Worm (Caenorhabditis elegans) whole organism, L4 larva: Measurements from ENCODE around the gene nas-17.
"Not testable (repeated sequence)": the region's sequence is repeated elsewhere in the genome, so short reads cannot be mapped to it uniquely, and the experiment has no call there.

Source experiments
- F44E2.7 ChIP-seq: fragments of 200-800 bp; sonication (Bioruptor generic); IDR thresholded peaks from 2 replicates; pipeline ENCODE4 v2.1.2; 2022; ENCODE audit warnings: missing genetic modification characterization, missing compliant biosample characterization
- aha-1 ChIP-seq: fragments of 150-350 bp; peaks from one replicate; lab custom pipeline; 2014; ENCODE audit warnings: missing biosample characterization, missing genetic modification characterization
- aly-2 ChIP-seq: sonication (generic microtip); optimal IDR thresholded peaks from 2 replicates; lab custom pipeline; 2018; ENCODE audit warnings: missing biosample characterization, missing genetic modification characterization
- ceh-28 ChIP-seq: fragments of 150-350 bp; optimal IDR thresholded peaks from 2 replicates; lab custom pipeline; 2014; ENCODE audit warnings: missing biosample characterization, missing genetic modification reagents, missing genetic modification characterization
- ctbp-1 ChIP-seq: fragments of 200-800 bp; sonication (Bioruptor generic); IDR thresholded peaks from 2 replicates; pipeline ENCODE4 v1.3.6; 2022; ENCODE audit warnings: missing genetic modification reagents, missing genetic modification characterization, missing compliant biosample characterization
- daf-16 ChIP-seq, 3 experiments: sonication (generic microtip); optimal IDR thresholded peaks; 2 replicates each; lab custom pipeline; 2016 to 2017; ENCODE audit warnings: missing genetic modification characterization in 3 of 3, missing genetic modification reagents in 3 of 3, mild to moderate bottlenecking in 2 of 3, missing compliant biosample characterization in 2 of 3, missing biosample characterization in 1 of 3, moderate library complexity in 1 of 3
- dmd-6 ChIP-seq: fragments of 200-800 bp; sonication (Bioruptor generic); IDR thresholded peaks from 2 replicates; pipeline ENCODE4 v1.3.6; 2022; ENCODE audit warnings: missing genetic modification reagents, missing genetic modification characterization, missing compliant biosample characterization
- dve-1 ChIP-seq: sonication (generic microtip); optimal IDR thresholded peaks from 2 replicates; lab custom pipeline; 2017; ENCODE audit warnings: antibody characterized with exemption, mild to moderate bottlenecking, missing genetic modification characterization, missing compliant biosample characterization; ENCODE audit not compliant: insufficient read depth
- egl-27 ChIP-seq: sonication (generic microtip); optimal IDR thresholded peaks from 3 replicates; lab custom pipeline; 2017; ENCODE audit warnings: missing biosample characterization, missing genetic modification reagents, missing genetic modification characterization
- egl-43 ChIP-seq: fragments of 200-800 bp; sonication (Bioruptor generic); IDR thresholded peaks from 2 replicates; pipeline ENCODE4 v1.3.6; 2022; ENCODE audit warnings: missing genetic modification reagents, missing genetic modification characterization, missing compliant biosample characterization
- fkh-10 ChIP-seq: fragments of 150-350 bp; optimal IDR thresholded peaks from 2 replicates; lab custom pipeline; 2014; ENCODE audit warnings: missing biosample characterization, missing genetic modification reagents, missing genetic modification characterization
- hif-1 ChIP-seq, 2 experiments: sonication (generic microtip); optimal IDR thresholded peaks; 2 replicates each; lab custom pipeline; 2016 to 2017; ENCODE audit warnings: missing compliant biosample characterization in 2 of 2, missing genetic modification characterization in 2 of 2, missing genetic modification reagents in 2 of 2, missing genotype in 2 of 2, mild to moderate bottlenecking in 1 of 2
- hlh-11 ChIP-seq: fragments of 200-800 bp; sonication (Bioruptor generic); optimal IDR thresholded peaks from 2 replicates; lab custom pipeline; 2018; ENCODE audit warnings: mild to moderate bottlenecking, missing genetic modification characterization, missing compliant biosample characterization
- lin-1 ChIP-seq: fragments of 200-800 bp; sonication (Bioruptor generic); IDR thresholded peaks from 2 replicates; pipeline ENCODE4 v1.3.6; 2022; ENCODE audit warnings: missing genetic modification reagents, missing genetic modification characterization, missing compliant biosample characterization
- mxl-3 ChIP-seq: fragments of 200-800 bp; sonication (Bioruptor generic); optimal IDR thresholded peaks from 2 replicates; lab custom pipeline; 2018; ENCODE audit warnings: mild to moderate bottlenecking, missing genetic modification characterization, missing compliant biosample characterization
- nhr-111 ChIP-seq: fragments of 200-800 bp; sonication (Bioruptor generic); optimal IDR thresholded peaks from 2 replicates; lab custom pipeline; 2018; ENCODE audit warnings: mild to moderate bottlenecking, missing genetic modification characterization, missing compliant biosample characterization
- nhr-28 ChIP-seq: fragments of 150-350 bp; optimal IDR thresholded peaks from 2 replicates; lab custom pipeline; 2014; ENCODE audit warnings: missing biosample characterization, missing genetic modification characterization
- nhr-77 ChIP-seq: fragments of 150-350 bp; optimal IDR thresholded peaks from 2 replicates; lab custom pipeline; 2014; ENCODE audit warnings: missing biosample characterization, missing genetic modification characterization
- php-3 ChIP-seq: fragments of 200-800 bp; sonication (Bioruptor generic); IDR thresholded peaks from 2 replicates; pipeline ENCODE4 v1.3.6; 2022; ENCODE audit warnings: missing genetic modification reagents, missing genetic modification characterization, missing compliant biosample characterization
- pqm-1 ChIP-seq: sonication (generic microtip); optimal IDR thresholded peaks from 2 replicates; lab custom pipeline; 2017; ENCODE audit warnings: missing biosample characterization, missing genetic modification characterization
- set-16 ChIP-seq: fragments of 200-800 bp; sonication (Bioruptor generic); IDR thresholded peaks from 2 replicates; pipeline ENCODE4 v1.3.6; 2022; ENCODE audit warnings: missing genetic modification reagents, missing genetic modification characterization, missing compliant biosample characterization
- unc-62 ChIP-seq, 3 experiments: fragments of 150-350 bp in 1 of 3; sonication (generic microtip); optimal IDR thresholded peaks in 2 of 3; peaks in 1 of 3; 1 replicate in 1 of 3; 2 replicates in 2 of 3; lab custom pipeline; 2014 to 2017; ENCODE audit warnings: missing biosample characterization in 3 of 3, missing genetic modification characterization in 3 of 3, missing genetic modification reagents in 3 of 3, missing genotype in 1 of 3
- vab-7 ChIP-seq: fragments of 200-800 bp; sonication (Bioruptor generic); IDR thresholded peaks from 2 replicates; pipeline ENCODE4 v1.3.6; 2022; ENCODE audit warnings: missing genetic modification reagents, missing genetic modification characterization, missing compliant biosample characterization
- zip-2 ChIP-seq: fragments of 150-350 bp; optimal IDR thresholded peaks from 2 replicates; lab custom pipeline; 2014; ENCODE audit warnings: missing biosample characterization, missing genetic modification characterization

Gene nas-17

DNA sequence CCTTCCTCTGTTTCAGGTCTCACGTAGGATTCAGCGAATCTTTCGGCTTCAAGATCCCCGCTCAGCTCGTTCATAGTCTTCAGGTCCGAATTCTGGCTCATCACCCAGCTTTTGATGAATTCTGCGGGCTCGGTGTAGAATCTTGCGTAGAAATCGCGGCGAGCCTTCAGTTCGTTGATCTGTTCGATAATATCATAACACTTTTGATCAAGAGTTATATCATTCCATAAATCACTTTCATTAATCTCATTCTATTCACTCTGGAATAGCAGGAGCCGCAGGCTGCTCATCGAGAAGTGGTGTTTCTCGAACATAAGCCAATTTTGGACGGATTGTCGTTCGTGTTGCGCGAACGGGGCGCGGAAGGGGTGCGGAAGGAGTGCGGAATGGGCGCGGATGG, 3.7 kb upstream of the nas-17 start, which contains the start of gene K03B8.4:
K03B8.4 (minus strand) TSS at position 101 of the 400 bp plus-strand sequence.
- peak; percentile 46; the same call in 1 of the 2 replicates for TF ChIP-seq set-16 (GFP tag; lab: Robert Waterston, UW)

DNA sequence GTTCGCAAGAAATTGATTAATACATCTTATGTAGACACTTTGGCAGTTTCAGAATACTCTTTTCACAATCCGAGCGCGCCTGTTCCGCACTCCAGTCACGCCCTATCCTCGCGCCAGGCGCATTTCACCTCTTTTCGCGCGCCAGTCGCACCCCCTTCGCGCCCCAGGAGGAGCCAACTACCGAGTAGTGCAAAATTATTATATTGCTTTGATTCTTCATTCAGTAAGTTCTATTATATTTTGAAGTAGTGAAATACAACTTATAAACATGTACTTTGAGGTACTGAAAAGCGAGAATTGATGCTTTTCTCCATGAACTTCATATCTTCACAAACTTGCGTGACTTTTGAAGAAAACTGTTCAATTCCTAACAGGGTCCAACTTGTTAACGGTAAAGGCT, 2.6 kb upstream of the nas-17 start, which contains the start of gene nas-18:
nas-18 (plus strand) TSS at position 301 of the 400 bp plus-strand sequence.
- TF ChIP-seq dve-1 (tag; lab: Kevin White, UChicago); nhr-111; zip-2: not testable (repeated sequence)

DNA sequence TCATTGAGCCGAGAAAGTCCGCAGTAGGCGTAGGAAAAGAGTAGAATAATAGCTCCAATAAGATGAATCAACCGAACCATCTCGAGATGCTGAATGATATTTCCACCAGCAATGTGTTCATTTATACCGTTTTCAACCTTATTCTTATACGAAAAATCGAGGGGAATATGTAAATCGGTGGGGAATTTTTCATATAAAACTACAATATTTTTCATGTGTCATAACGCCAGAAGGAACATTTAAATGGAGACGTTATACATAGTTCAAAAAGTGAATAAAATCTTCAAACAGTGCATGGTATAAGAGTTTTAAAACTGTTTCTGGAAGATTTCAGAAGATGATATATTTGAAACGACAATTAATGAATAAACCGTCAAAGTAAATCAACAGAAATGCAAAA, 3.9 kb downstream of the nas-17 start, which contains the start of gene nas-19:
nas-19 (minus strand) TSS at position 101 of the 400 bp plus-strand sequence.
- TF ChIP-seq aha-1 (tag; lab: Kevin White, UChicago) (peak; percentile 66), nhr-77 (tag; lab: Kevin White, UChicago) (no peak)

DNA sequence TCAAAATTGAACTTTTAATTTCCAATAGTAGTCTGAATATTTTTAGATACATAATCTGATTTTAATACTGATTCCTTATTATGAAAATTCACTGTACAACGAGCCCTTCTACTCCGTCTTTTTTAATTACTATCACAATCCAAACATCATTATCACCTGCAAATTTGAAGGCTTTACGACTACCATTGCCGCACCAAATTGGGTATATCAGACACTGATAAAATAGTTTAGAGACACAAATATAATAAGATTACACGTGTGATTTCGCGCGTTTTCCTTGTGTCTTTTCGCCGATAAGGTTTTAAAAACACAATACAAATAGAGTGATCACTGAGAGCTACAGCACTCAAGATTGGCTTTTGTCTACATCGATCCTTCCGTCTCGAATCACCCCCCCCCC, 4.3 kb downstream of the nas-17 start:
- no peak for TF ChIP-seq egl-43 (GFP tag; lab: Robert Waterston, UW)
- no peak for TF ChIP-seq daf-16 (GFP tag; optimal IDR thresholded peaks at IDR 0.05; lab: Kevin White, UChicago)
- peak; percentile 50 for TF ChIP-seq daf-16 (tag; optimal IDR thresholded peaks at IDR 0.05; lab: Kevin White, UChicago)
- TF ChIP-seq aly-2 (tag; lab: Kevin White, UChicago): no peak
- TF ChIP-seq F44E2.7: no peak
- no peak for TF ChIP-seq hif-1 (tag; optimal IDR thresholded peaks at IDR 0.05; lab: Kevin White, UChicago)
- peak; percentile 21 for TF ChIP-seq mxl-3 (GFP tag; lab: Kevin White, UChicago)
- TF ChIP-seq ctbp-1 (GFP tag; lab: Robert Waterston, UW): no peak
- TF ChIP-seq lin-1 (GFP tag; lab: Robert Waterston, UW): no peak
- TF ChIP-seq pqm-1: peak; percentile 34

DNA sequence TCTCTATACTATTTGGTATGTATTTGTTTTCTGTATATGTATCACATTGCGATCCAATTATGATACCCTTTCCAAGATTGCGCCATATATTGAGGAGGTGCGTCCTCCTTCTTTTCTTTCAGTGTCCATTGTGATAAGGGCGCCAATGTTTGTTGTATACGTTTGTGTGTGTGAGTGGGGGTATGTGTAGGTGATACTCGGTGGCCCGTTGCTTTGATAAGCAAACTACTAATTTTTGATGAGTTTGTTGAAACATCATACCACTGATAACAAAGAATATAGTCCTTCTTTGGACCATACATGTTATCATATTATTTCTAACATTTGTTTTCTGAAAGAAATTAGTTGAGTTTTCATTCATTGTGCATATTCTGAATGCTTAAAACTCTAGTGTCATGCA, 5.0 kb downstream of the nas-17 start:
- TF ChIP-seq ceh-28 (tag; lab: Kevin White, UChicago): no peak
- TF ChIP-seq hlh-11: peak; percentile 55
- peak; percentile 32 for TF ChIP-seq nhr-28 (tag; lab: Kevin White, UChicago)
- no peak for TF ChIP-seq hif-1 (tag; optimal IDR thresholded peaks at IDR 0.05; lab: Kevin White, UChicago)
- TF ChIP-seq aha-1 (tag; lab: Kevin White, UChicago): peak; percentile 44
- no peak for TF ChIP-seq dmd-6 (GFP tag; lab: Robert Waterston, UW)
- peak; percentile 53 for TF ChIP-seq dve-1 (tag; lab: Kevin White, UChicago)
- TF ChIP-seq vab-7 (GFP tag; lab: Robert Waterston, UW): no peak
- TF ChIP-seq php-3 (GFP tag; lab: Robert Waterston, UW): 0 out of 2 replicates have a peak, but pooled peaks have one; percentile 38
- peak; percentile 64 for TF ChIP-seq pqm-1
- no peak for TF ChIP-seq daf-16 (GFP tag; optimal IDR thresholded peaks at IDR 0.05; lab: Kevin White, UChicago)
- peak; percentile 76 for TF ChIP-seq daf-16 (tag; optimal IDR thresholded peaks at IDR 0.05; lab: Kevin White, UChicago)
- TF ChIP-seq, all 104 proteins: peak for 7

DNA sequence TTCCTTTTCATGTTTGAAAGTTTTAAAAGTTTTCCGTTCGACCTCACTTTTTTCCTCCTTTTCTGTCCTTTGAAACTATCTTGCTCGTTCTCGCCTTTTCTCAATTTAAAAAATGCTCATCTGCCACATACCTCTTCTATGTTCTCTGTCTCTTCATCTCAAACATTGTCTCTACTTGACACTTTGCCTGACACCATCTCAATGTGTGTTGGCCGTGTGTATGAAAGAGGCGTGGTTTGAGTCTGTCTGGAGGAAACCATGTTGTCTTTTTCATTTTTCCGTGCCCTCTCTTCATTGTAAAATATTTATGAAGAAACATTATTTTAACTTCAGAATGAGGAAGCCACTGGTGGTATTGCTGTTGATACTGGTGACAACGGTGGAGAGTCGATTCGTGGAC, 8.5 kb downstream of the nas-17 start, which contains the start of gene K03B8.6:
K03B8.6 (plus strand) TSS at position 334 of the 400 bp plus-strand sequence.
- no peak for TF ChIP-seq fkh-10
- TF ChIP-seq aha-1 (tag; lab: Kevin White, UChicago): peak; percentile 70
- TF ChIP-seq unc-62 (GFP tag; optimal IDR thresholded peaks at IDR 0.05 in 1 of 2; lab: Kevin White, UChicago): peak in 1 of 2 experiments; percentile 64
- no peak for TF ChIP-seq unc-62 (tag; optimal IDR thresholded peaks at IDR 0.05; lab: Kevin White, UChicago)

DNA sequence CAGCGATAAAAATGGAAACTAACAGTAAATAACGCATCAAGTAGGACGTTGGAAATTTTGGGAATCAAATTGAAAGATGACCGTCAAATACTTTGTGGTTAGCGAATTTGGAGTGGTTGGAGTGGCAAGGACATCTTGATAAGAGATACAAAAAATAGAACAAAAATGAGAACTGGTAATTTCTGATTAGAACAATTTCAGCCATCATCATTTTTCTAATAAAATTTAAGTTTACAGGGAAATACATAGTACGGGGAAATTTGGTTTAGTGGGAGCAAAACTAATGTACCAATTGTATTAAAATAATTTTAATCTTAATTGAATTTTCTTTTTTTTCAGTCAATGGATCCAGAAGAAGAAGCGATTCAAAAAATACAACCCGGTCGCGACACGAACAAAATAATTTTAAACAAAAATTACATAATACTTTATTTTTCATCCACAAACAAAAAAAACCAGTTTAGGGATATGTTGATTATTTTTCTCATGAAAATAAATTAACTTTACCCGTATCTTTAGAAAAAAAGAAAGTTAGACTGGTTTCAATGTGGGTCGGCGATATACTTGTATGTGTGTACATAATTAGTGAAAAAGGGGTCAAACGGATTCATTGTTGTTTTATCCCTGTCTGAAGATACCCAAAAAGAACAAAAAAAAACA, 12.3 kb downstream of the nas-17 start, which contains the start of the genes K03B8.8 and grl-3:
K03B8.8 (minus strand) TSS at position 101 of the 660 bp plus-strand sequence.
grl-3 (plus strand) TSS at position 610 of the 660 bp plus-strand sequence.
- TF ChIP-seq egl-27 (no peak), nhr-28 (tag; lab: Kevin White, UChicago) (peak; percentile 20)
